Worm (Caenorhabditis elegans) whole organism, L3 larva: ENCODE data around the gene fzo-1.
"Not testable (repeated sequence)": the region's sequence is repeated elsewhere in the genome, so short reads cannot be mapped to it uniquely, and the experiment has no call there.

Experiments used
- ZK546.5 ChIP-seq: sonication (generic microtip); optimal IDR thresholded peaks from 2 replicates; lab custom pipeline; 2017; ENCODE audit warnings: missing biosample characterization, missing genetic modification characterization
- aly-2 ChIP-seq: fragments of 150-350 bp; optimal IDR thresholded peaks from 2 replicates; lab custom pipeline; 2014; ENCODE audit warnings: missing biosample characterization, missing genetic modification characterization
- ama-1 ChIP-seq: fragments of 150-350 bp; optimal IDR thresholded peaks from 2 replicates; lab custom pipeline; 2018
- ceh-28 ChIP-seq: fragments of 150-350 bp; optimal IDR thresholded peaks from 2 replicates; lab custom pipeline; 2014; ENCODE audit warnings: missing biosample characterization, missing genetic modification reagents, missing genetic modification characterization
- ceh-82 ChIP-seq: fragments of 150-350 bp; optimal IDR thresholded peaks from 2 replicates; lab custom pipeline; 2014; ENCODE audit warnings: missing biosample characterization, missing genetic modification characterization
- ceh-9 ChIP-seq: sonication (generic microtip); optimal IDR thresholded peaks from 2 replicates; lab custom pipeline; 2018; ENCODE audit warnings: missing biosample characterization, missing genetic modification characterization
- daf-12 ChIP-seq: fragments of 150-350 bp; optimal IDR thresholded peaks from 2 replicates; lab custom pipeline; 2014; ENCODE audit warnings: missing biosample characterization, missing genetic modification reagents, missing genetic modification characterization
- egl-5 ChIP-seq: fragments of 150-350 bp; optimal IDR thresholded peaks from 2 replicates; lab custom pipeline; 2017; ENCODE audit warnings: missing biosample characterization, missing genetic modification reagents, missing genetic modification characterization, inconsistent platforms
- elt-1 ChIP-seq: fragments of 150-350 bp; optimal IDR thresholded peaks from 2 replicates; lab custom pipeline; 2014; ENCODE audit warnings: missing biosample characterization, missing genetic modification characterization
- elt-2 ChIP-seq: sonication (generic microtip); optimal IDR thresholded peaks from 2 replicates; lab custom pipeline; 2016; ENCODE audit warnings: missing genetic modification reagents, mild to moderate bottlenecking, missing genetic modification characterization, missing compliant biosample characterization
- elt-3 ChIP-seq, 3 experiments: fragments of 150-350 bp in 1 of 3; sonication (generic microtip) in 2 of 3; optimal IDR thresholded peaks; 2 replicates in 2 of 3; 4 replicates in 1 of 3; lab custom pipeline; 2014 to 2017; ENCODE audit warnings: missing biosample characterization in 3 of 3, missing genetic modification characterization in 3 of 3
- eor-1 ChIP-seq, 2 experiments: fragments of 150-350 bp; optimal IDR thresholded peaks; 2 replicates each; lab custom pipeline; 2014 to 2018; ENCODE audit warnings: missing biosample characterization in 2 of 2, missing genetic modification characterization in 2 of 2
- fkh-10 ChIP-seq: sonication (generic microtip); optimal IDR thresholded peaks from 2 replicates; lab custom pipeline; 2017; ENCODE audit warnings: missing biosample characterization, missing genetic modification reagents, missing genetic modification characterization
- fkh-2 ChIP-seq: fragments of 150-350 bp; optimal IDR thresholded peaks from 2 replicates; lab custom pipeline; 2014; ENCODE audit warnings: missing biosample characterization, missing genetic modification reagents, missing genetic modification characterization
- hmg-11 ChIP-seq: sonication (generic microtip); optimal IDR thresholded peaks from 2 replicates; lab custom pipeline; 2016; ENCODE audit warnings: missing genetic modification characterization, missing compliant biosample characterization
- lin-15B ChIP-seq: fragments of 150-350 bp; optimal IDR thresholded peaks from 2 replicates; lab custom pipeline; 2014; ENCODE audit warnings: missing biosample characterization, missing genetic modification characterization
- lin-39 ChIP-seq: fragments of 150-350 bp; optimal IDR thresholded peaks from 2 replicates; lab custom pipeline; 2018; ENCODE audit warnings: missing biosample characterization, missing genetic modification reagents, missing genetic modification characterization
- lsy-12 ChIP-seq: sonication (generic microtip); optimal IDR thresholded peaks from 2 replicates; lab custom pipeline; 2016; ENCODE audit warnings: mild to moderate bottlenecking, missing genetic modification characterization, missing compliant biosample characterization
- mdl-1 ChIP-seq: fragments of 150-350 bp; optimal IDR thresholded peaks from 2 replicates; lab custom pipeline; 2014; ENCODE audit warnings: missing biosample characterization, missing genetic modification characterization
- mml-1 ChIP-seq: fragments of 150-350 bp; sonication (generic microtip); optimal IDR thresholded peaks from 3 replicates; lab custom pipeline; 2014; ENCODE audit warnings: missing biosample characterization, missing genetic modification characterization
- nfya-1 ChIP-seq: sonication (generic microtip); optimal IDR thresholded peaks from 2 replicates; lab custom pipeline; 2017; ENCODE audit warnings: missing genetic modification characterization, mild to moderate bottlenecking, missing compliant biosample characterization, antibody characterized with exemption, moderate library complexity; ENCODE audit not compliant: insufficient read depth
- nhr-11 ChIP-seq: fragments of 150-350 bp; optimal IDR thresholded peaks from 2 replicates; lab custom pipeline; 2014; ENCODE audit warnings: missing biosample characterization, missing genetic modification characterization
- nhr-12 ChIP-seq: fragments of 150-350 bp; optimal IDR thresholded peaks from 2 replicates; lab custom pipeline; 2014; ENCODE audit warnings: missing biosample characterization, missing genetic modification characterization
- nhr-23 ChIP-seq: fragments of 150-350 bp; optimal IDR thresholded peaks from 2 replicates; lab custom pipeline; 2014; ENCODE audit warnings: missing biosample characterization, missing genetic modification reagents, missing genetic modification characterization
- nhr-237 ChIP-seq: fragments of 150-350 bp; optimal IDR thresholded peaks from 2 replicates; lab custom pipeline; 2014; ENCODE audit warnings: missing biosample characterization, missing genetic modification characterization
- nhr-25 ChIP-seq: sonication (generic microtip); optimal IDR thresholded peaks from 2 replicates; lab custom pipeline; 2017; ENCODE audit warnings: missing biosample characterization, missing genetic modification characterization
- nhr-28 ChIP-seq: fragments of 150-350 bp; optimal IDR thresholded peaks from 2 replicates; lab custom pipeline; 2014; ENCODE audit warnings: missing biosample characterization, missing genetic modification characterization
- nhr-43 ChIP-seq: sonication (generic microtip); optimal IDR thresholded peaks from 2 replicates; lab custom pipeline; 2016; ENCODE audit warnings: mild to moderate bottlenecking, missing genetic modification characterization, missing compliant biosample characterization; ENCODE audit not compliant: poor library complexity, severe bottlenecking
- nhr-76 ChIP-seq: fragments of 150-350 bp; sonication (generic microtip); optimal IDR thresholded peaks from 5 replicates; lab custom pipeline; 2014; ENCODE audit warnings: missing biosample characterization, missing genetic modification characterization
- nhr-77 ChIP-seq: fragments of 150-350 bp; optimal IDR thresholded peaks from 2 replicates; lab custom pipeline; 2014; ENCODE audit warnings: missing biosample characterization, missing genetic modification characterization
- pha-4 ChIP-seq: fragments of 150-350 bp; optimal IDR thresholded peaks from 2 replicates; lab custom pipeline; 2014; ENCODE audit warnings: missing biosample characterization, missing genetic modification reagents, missing genetic modification characterization
- pqm-1 ChIP-seq: fragments of 150-350 bp; optimal IDR thresholded peaks from 2 replicates; lab custom pipeline; 2017; ENCODE audit warnings: missing biosample characterization, missing genetic modification characterization, inconsistent platforms
- skn-1 ChIP-seq: fragments of 150-350 bp; optimal IDR thresholded peaks from 2 replicates; lab custom pipeline; 2014; ENCODE audit warnings: missing biosample characterization, missing genetic modification characterization
- tbx-2 ChIP-seq: sonication (generic microtip); optimal IDR thresholded peaks from 2 replicates; lab custom pipeline; 2016; ENCODE audit warnings: mild to moderate bottlenecking, missing genetic modification characterization, missing compliant biosample characterization
- unc-39 ChIP-seq: sonication (generic microtip); optimal IDR thresholded peaks from 4 replicates; lab custom pipeline; 2017; ENCODE audit warnings: missing biosample characterization, missing genetic modification characterization
- unc-62 ChIP-seq: fragments of 150-350 bp; sonication (generic microtip); optimal IDR thresholded peaks from 4 replicates; lab custom pipeline; 2014; ENCODE audit warnings: missing biosample characterization, missing genetic modification reagents, missing genetic modification characterization
- zag-1 ChIP-seq: fragments of 150-350 bp; optimal IDR thresholded peaks from 2 replicates; lab custom pipeline; 2014; ENCODE audit warnings: missing biosample characterization, missing genetic modification characterization
- ztf-11 ChIP-seq: fragments of 150-350 bp; optimal IDR thresholded peaks from 2 replicates; lab custom pipeline; 2014; ENCODE audit warnings: missing biosample characterization, missing genetic modification characterization
- ztf-4 ChIP-seq: fragments of 150-350 bp; optimal IDR thresholded peaks from 2 replicates; lab custom pipeline; 2014; ENCODE audit warnings: missing biosample characterization, missing genetic modification characterization

fzo-1 gene

ce11 chrII:5884252-5884651 is 48.2 kb upstream of the fzo-1 start, which contains the start of gene rfip-1:
TSS of gene rfip-1 (plus strand) at chrII:5884552.
- no peak for TF ChIP-seq pqm-1 (tag; lab: Kevin White, UChicago)
- no peak for TF ChIP-seq ZK546.5 (tag; lab: Kevin White, UChicago)

- peak; percentile 90 for TF ChIP-seq nhr-25 (tag; lab: Kevin White, UChicago)
- TF ChIP-seq nhr-23 = peak; percentile 19
- no peak for TF ChIP-seq eor-1 (tag; optimal IDR thresholded peaks at IDR 0.05; lab: Kevin White, UChicago)
- TF ChIP-seq elt-2 (tag; lab: Kevin White, UChicago) = no peak
- no peak for TF ChIP-seq ama-1 (lab: Kevin White, UChicago)
- TF ChIP-seq, all 47 proteins: peak for 2
These were observed 44.7 kb upstream of the fzo-1 start for ce11 chrII:5880677-5881076.

DNA sequence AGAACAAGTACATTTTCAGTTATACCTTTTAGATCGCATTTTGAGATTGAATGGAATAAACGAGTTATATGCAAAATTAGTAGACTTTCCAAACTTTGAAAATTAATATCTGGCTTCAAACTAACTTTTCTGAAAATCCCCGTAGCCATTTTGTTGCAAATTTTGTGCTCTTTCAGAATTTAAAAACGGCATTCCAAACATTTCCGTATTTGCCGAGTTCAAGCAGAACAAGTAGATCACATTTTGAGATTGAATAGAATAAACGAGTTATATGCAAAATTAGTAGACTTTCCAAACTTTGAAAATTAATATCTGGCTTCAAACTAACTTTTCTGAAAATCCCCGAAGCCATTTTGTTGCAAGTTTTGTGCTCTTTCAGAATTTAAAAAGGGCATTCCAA is 40.5 kb upstream of the fzo-1 start, which contains the start of gene F55C12.2:
TSS of gene F55C12.2 (plus strand) at position 301 of the 400 bp plus-strand sequence.
- TF ChIP-seq nhr-25 (tag; lab: Kevin White, UChicago); elt-3 (tag; optimal IDR thresholded peaks at IDR 0.05; lab: Kevin White, UChicago); unc-62 (GFP tag; lab: Kevin White, UChicago): not testable (repeated sequence)

- TF ChIP-seq zag-1 (tag; lab: Kevin White, UChicago) (no peak), nhr-23 (no peak), eor-1 (tag; optimal IDR thresholded peaks at IDR 0.05; lab: Kevin White, UChicago) (no peak), fkh-10 (GFP tag; lab: Kevin White, UChicago) (no peak), ceh-28 (tag; lab: Kevin White, UChicago) (no peak), elt-1 (no peak), unc-62 (GFP tag; lab: Kevin White, UChicago) (no peak), hmg-11 (no peak), nhr-76 (no peak), aly-2 (no peak), lsy-12 (tag; lab: Kevin White, UChicago) (no peak), tbx-2 (tag; lab: Kevin White, UChicago) (no peak), nhr-77 (tag; lab: Kevin White, UChicago) (no peak), skn-1 (no peak), nhr-12 (tag; lab: Kevin White, UChicago) (no peak), unc-39 (tag; lab: Kevin White, UChicago) (no peak)
These were observed 40.0 kb upstream of the fzo-1 start, which contains the start of gene F55C12.6 for ce11 chrII:5876053-5876452. TSS of gene F55C12.6 (minus strand) at chrII:5876153.

- TF ChIP-seq daf-12 (tag; lab: Kevin White, UChicago) (no peak), nhr-12 (tag; lab: Kevin White, UChicago) (no peak), lin-39 (tag; lab: Kevin White, UChicago) (no peak), pha-4 (peak; percentile 88), pqm-1 (tag; lab: Kevin White, UChicago) (no peak), nhr-237 (tag; lab: Kevin White, UChicago) (no peak), elt-3 (tag; optimal IDR thresholded peaks at IDR 0.05; lab: Kevin White, UChicago) (no peak), hmg-11 (no peak), ceh-82 (no peak), tbx-2 (tag; lab: Kevin White, UChicago) (no peak), nhr-23 (peak; percentile 34), ceh-28 (tag; lab: Kevin White, UChicago) (no peak)
These were observed 38.1 kb upstream of the fzo-1 start for ce11 chrII:5874130-5874529.

DNA sequence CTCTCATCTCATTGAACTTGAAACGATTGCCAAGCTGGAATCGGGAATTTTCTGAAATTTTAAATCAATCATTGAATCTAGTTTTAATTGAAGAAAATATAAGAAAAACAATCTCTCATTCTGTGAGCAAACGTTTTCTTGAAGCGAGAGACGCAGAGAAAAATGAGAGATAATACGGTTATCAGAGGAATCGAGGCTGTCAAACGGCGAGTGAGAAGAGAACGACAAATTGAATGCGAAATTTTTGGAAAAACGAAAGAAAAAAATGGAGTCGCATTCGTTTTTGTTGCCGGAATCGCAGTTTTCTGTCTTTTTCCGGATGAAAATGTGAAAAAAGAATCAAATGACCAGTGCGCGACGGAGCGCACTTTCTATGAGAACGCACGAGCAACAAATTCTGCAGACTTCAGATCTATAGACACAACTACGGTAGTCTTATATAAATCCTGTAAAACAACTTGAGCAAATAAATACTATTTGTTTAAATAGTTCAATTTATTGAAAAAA is 37.6 kb upstream of the fzo-1 start, which contains the start of gene tex-2:
TSS of gene tex-2 (minus strand) at position 51 of the 507 bp plus-strand sequence.
- TF ChIP-seq zag-1 (tag; lab: Kevin White, UChicago) = no peak
- TF ChIP-seq lsy-12 (tag; lab: Kevin White, UChicago) = no peak
- no peak for TF ChIP-seq ztf-4 (tag; lab: Kevin White, UChicago)
- peak; percentile 93 for TF ChIP-seq elt-2 (tag; lab: Kevin White, UChicago)
- peak; percentile 47 for TF ChIP-seq lin-15B (tag; lab: Kevin White, UChicago)
- no peak for TF ChIP-seq ceh-28 (tag; lab: Kevin White, UChicago)
- no peak for TF ChIP-seq nhr-11 (tag; lab: Kevin White, UChicago)
- no peak for TF ChIP-seq ceh-9
- TF ChIP-seq pha-4 = peak; percentile 35
- TF ChIP-seq elt-3 (tag; optimal IDR thresholded peaks at IDR 0.05; lab: Kevin White, UChicago) = no peak
- no peak for TF ChIP-seq nhr-43
- no peak for TF ChIP-seq fkh-2 (tag; lab: Kevin White, UChicago)
- TF ChIP-seq nfya-1 (tag; lab: Kevin White, UChicago) = peak; percentile 28
- TF ChIP-seq egl-5 (tag; lab: Kevin White, UChicago) = no peak
- TF ChIP-seq mml-1 (tag; lab: Kevin White, UChicago) = no peak
- no peak for TF ChIP-seq skn-1
- no peak for TF ChIP-seq eor-1 (tag; optimal IDR thresholded peaks at IDR 0.05; lab: Kevin White, UChicago)
- TF ChIP-seq tbx-2 (tag; lab: Kevin White, UChicago) = no peak
- no peak for TF ChIP-seq mdl-1 (tag; lab: Kevin White, UChicago)
- no peak for TF ChIP-seq ztf-11 (tag; lab: Kevin White, UChicago)
- TF ChIP-seq aly-2 = no peak
- peak; percentile 40 for TF ChIP-seq ama-1 (lab: Kevin White, UChicago)
- TF ChIP-seq pqm-1 (tag; lab: Kevin White, UChicago) = peak; percentile 34
- no peak for TF ChIP-seq nhr-28 (tag; lab: Kevin White, UChicago)
- TF ChIP-seq lin-39 (tag; lab: Kevin White, UChicago) = peak; percentile 46
- no peak for TF ChIP-seq daf-12 (tag; lab: Kevin White, UChicago)
- TF ChIP-seq, all 47 proteins: peak for 7
